6 worm cellular contexts compared by ENCODE assay signal in genomic region chrIII:7860885-7861284, ce11.
TF ChIP-seq lines count a peak whose summit lies in the region.

TSS of gene cuc-1 (minus strand) at chrIII:7860985.

TF ChIP-seq in whole organism, L1 larva, 84 proteins besides CTCF, POLR2A, EP300 and RAD21:
- TF ChIP-seq sptf-1 (tag; optimal IDR thresholded peaks at IDR 0.05; lab: Kevin White, UChicago) (no peak), elt-2 (tag; optimal IDR thresholded peaks at IDR 0.05; lab: Kevin White, UChicago) (peak; percentile 20), jun-1 (tag; optimal IDR thresholded peaks at IDR 0.05; lab: Kevin White, UChicago) (no peak)

TF ChIP-seq in whole organism, L2 larva, 48 proteins besides CTCF, POLR2A, EP300 and RAD21:
- TF ChIP-seq elt-3 (tag; optimal IDR thresholded peaks at IDR 0.05; lab: Kevin White, UChicago) (no peak), lin-39 (tag; optimal IDR thresholded peaks at IDR 0.05; lab: Kevin White, UChicago) (no peak), fos-1 (tag; optimal IDR thresholded peaks at IDR 0.05; lab: Kevin White, UChicago) (peak; percentile 10)

TF ChIP-seq in whole organism, L3 larva, 47 proteins besides CTCF, POLR2A, EP300 and RAD21:
- TF ChIP-seq ama-1 (optimal IDR thresholded peaks at IDR 0.05; lab: Kevin White, UChicago) (no peak), elt-3 (tag; optimal IDR thresholded peaks at IDR 0.05; lab: Kevin White, UChicago) (no peak), elt-2 (tag; optimal IDR thresholded peaks at IDR 0.05; lab: Kevin White, UChicago) (peak; percentile 31)

TF ChIP-seq in whole organism, L4 larva, 104 proteins besides CTCF, POLR2A, EP300 and RAD21:
- TF ChIP-seq attf-4 (tag; optimal IDR thresholded peaks at IDR 0.05; lab: Kevin White, UChicago) (no peak), mdt-29 (GFP tag; IDR thresholded peaks at IDR 0.05; lab: Robert Waterston, UW) (no peak), hlh-11 (tag; optimal IDR thresholded peaks at IDR 0.05; lab: Kevin White, UChicago) (peak; percentile 3), daf-16 (GFP tag; optimal IDR thresholded peaks at IDR 0.05; lab: Kevin White, UChicago) (no peak), daf-16 (tag; optimal IDR thresholded peaks at IDR 0.05; lab: Kevin White, UChicago) (peak; percentile 5), zfp-2 (tag; optimal IDR thresholded peaks at IDR 0.05; lab: Kevin White, UChicago) (no peak), egl-43 (GFP tag; IDR thresholded peaks at IDR 0.05; lab: Robert Waterston, UW) (no peak), hlh-30 (tag; optimal IDR thresholded peaks at IDR 0.05; lab: Kevin White, UChicago; ENCODE audit: insufficient read depth) (peak; percentile 31), F44E2.7 (GFP tag; IDR thresholded peaks at IDR 0.05; lab: Robert Waterston, UW) (no peak), arid-1 (GFP tag; conservative IDR thresholded peaks at IDR 0.05; lab: Robert Waterston, UW) (no peak), madf-5 (GFP tag; IDR thresholded peaks at IDR 0.05; lab: Robert Waterston, UW) (no peak), lin-29 (GFP tag; IDR thresholded peaks at IDR 0.05; lab: Robert Waterston, UW) (no peak)

TF ChIP-seq in whole organism, mixed stage, embryonic, 35 proteins besides CTCF, POLR2A, EP300 and RAD21:
- TF ChIP-seq unc-62 (GFP tag; optimal IDR thresholded peaks at IDR 0.05; lab: Kevin White, UChicago): no peak
- peak; percentile 36 for TF ChIP-seq zip-8 (tag; optimal IDR thresholded peaks at IDR 0.05; lab: Kevin White, UChicago)

TF ChIP-seq in whole organism, young adult, 124 proteins besides CTCF, POLR2A, EP300 and RAD21:
- TF ChIP-seq ceh-40 (GFP tag; IDR thresholded peaks at IDR 0.05; lab: Robert Waterston, UW) (no peak), nfya-1 (tag; optimal IDR thresholded peaks at IDR 0.05; lab: Kevin White, UChicago; ENCODE audit: borderline replicate concordance, insufficient read depth) (no peak), mcd-1 (GFP tag; IDR thresholded peaks at IDR 0.05; lab: Robert Waterston, UW) (no peak), lin-54 (GFP tag; optimal IDR thresholded peaks at IDR 0.05; lab: Kevin White, UChicago) (no peak), nhr-80 (tag; optimal IDR thresholded peaks at IDR 0.05; lab: Kevin White, UChicago) (peak; percentile 48), pha-4 (tag; optimal IDR thresholded peaks at IDR 0.05; lab: Kevin White, UChicago) (no peak)
